Fruit fly (Drosophila melanogaster): Measurements from ENCODE around the gene CG3631.

The CG3631 gene

dm6 chr3R:14893791-14894782 is 14.8 kb downstream of the CG3631 start, which contains the start of gene Dph2 (continued):
- TF ChIP-seq bbx (GFP tag; IDR thresholded peaks at IDR 0.05; ENCODE audit: partially characterized antibody) (peak; percentile 33; the same call in 1 of the 2 replicates), gro (GFP tag; optimal IDR thresholded peaks at IDR 0.05) (peak; percentile 12), exex (tag; optimal IDR thresholded peaks at IDR 0.05) (peak; percentile 18), ERR (GFP tag; optimal IDR thresholded peaks at IDR 0.05) (no peak), CG10267 (tag; optimal IDR thresholded peaks at IDR 0.05) (peak; percentile 83), ase (GFP tag; IDR thresholded peaks at IDR 0.05) (peak; percentile 79; the same call in 2 of the 3 replicates), HLH54F (GFP tag; optimal IDR thresholded peaks at IDR 0.05) (peak; percentile 22), CG31388 (GFP tag; optimal IDR thresholded peaks at IDR 0.05) (no peak), kay (GFP tag; optimal IDR thresholded peaks at IDR 0.05) (no peak), CG7556 (GFP tag; optimal IDR thresholded peaks at IDR 0.05) (peak; percentile 40), stwl (tag; optimal IDR thresholded peaks at IDR 0.05) (peak; percentile 43), CG13424 (tag; optimal IDR thresholded peaks at IDR 0.05) (peak; percentile 82), CG8924 (tag; optimal IDR thresholded peaks at IDR 0.05) (peak; percentile 91), Hr78 (GFP tag; optimal IDR thresholded peaks at IDR 0.05) (no peak), CG17612 (GFP tag; IDR thresholded peaks at IDR 0.05) (peak; percentile 36; the same call in 1 of the 2 replicates), Sox102F (GFP tag; optimal IDR thresholded peaks at IDR 0.05) (peak; percentile 85), CG18476 (GFP tag; optimal IDR thresholded peaks at IDR 0.05) (no peak), Lpt (GFP tag; optimal IDR thresholded peaks at IDR 0.05) (no peak), scrt (GFP tag; optimal IDR thresholded peaks at IDR 0.05) (peak; percentile 25), Sry-δ (GFP tag; optimal IDR thresholded peaks at IDR 0.05) (peak; percentile 59), Sry-β (GFP tag; optimal IDR thresholded peaks at IDR 0.05) (no peak), org-1 (GFP tag; optimal IDR thresholded peaks at IDR 0.05) (no peak), MTF-1 (GFP tag; optimal IDR thresholded peaks at IDR 0.05; ENCODE audit: borderline replicate concordance) (peak; percentile 30), Hmx (GFP tag; optimal IDR thresholded peaks at IDR 0.05) (no peak), NC2α (GFP tag; optimal IDR thresholded peaks at IDR 0.05) (no peak), nau (GFP tag; optimal IDR thresholded peaks at IDR 0.05) (no peak), CG4820 (GFP tag; optimal IDR thresholded peaks at IDR 0.05) (peak; percentile 32), run (tag; optimal IDR thresholded peaks at IDR 0.05) (peak; percentile 55), Mes4 (GFP tag; optimal IDR thresholded peaks at IDR 0.05) (no peak), CG12942 (GFP tag; optimal IDR thresholded peaks at IDR 0.05) (peak; percentile 44), CG17328 (GFP tag; IDR thresholded peaks at IDR 0.05) (peak; percentile 89), CG17385 (GFP tag; optimal IDR thresholded peaks at IDR 0.05) (peak; percentile 65), eyg (GFP tag; optimal IDR thresholded peaks at IDR 0.05) (no peak), H2.0 (GFP tag; IDR thresholded peaks at IDR 0.05) (peak; percentile 80), CG4328 (GFP tag; optimal IDR thresholded peaks at IDR 0.05) (peak; percentile 57), Nf-YB (GFP tag; optimal IDR thresholded peaks at IDR 0.05) (peak; percentile 67), sens (GFP tag) (peak; percentile 89), CG10274 (GFP tag; optimal IDR thresholded peaks at IDR 0.05) (no peak), Side (GFP tag; optimal IDR thresholded peaks at IDR 0.05) (peak; percentile 25), Atf3 (GFP tag; optimal IDR thresholded peaks at IDR 0.05) (peak; percentile 6), hth (optimal IDR thresholded peaks at IDR 0.05) (no peak), CG3281 (GFP tag; optimal IDR thresholded peaks at IDR 0.05) (peak; percentile 51), CG7928 (GFP tag; optimal IDR thresholded peaks at IDR 0.05) (no peak), ATbp (GFP tag; optimal IDR thresholded peaks at IDR 0.05) (no peak), cwo (GFP tag; optimal IDR thresholded peaks at IDR 0.05) (peak; percentile 59), BtbVII (GFP tag; optimal IDR thresholded peaks at IDR 0.05) (no peak), pb (GFP tag; optimal IDR thresholded peaks at IDR 0.05) (no peak), Max (GFP tag; optimal IDR thresholded peaks at IDR 0.05) (no peak)
